Worm (Caenorhabditis elegans): ENCODE results near the gene ZC53.1.

DNA sequence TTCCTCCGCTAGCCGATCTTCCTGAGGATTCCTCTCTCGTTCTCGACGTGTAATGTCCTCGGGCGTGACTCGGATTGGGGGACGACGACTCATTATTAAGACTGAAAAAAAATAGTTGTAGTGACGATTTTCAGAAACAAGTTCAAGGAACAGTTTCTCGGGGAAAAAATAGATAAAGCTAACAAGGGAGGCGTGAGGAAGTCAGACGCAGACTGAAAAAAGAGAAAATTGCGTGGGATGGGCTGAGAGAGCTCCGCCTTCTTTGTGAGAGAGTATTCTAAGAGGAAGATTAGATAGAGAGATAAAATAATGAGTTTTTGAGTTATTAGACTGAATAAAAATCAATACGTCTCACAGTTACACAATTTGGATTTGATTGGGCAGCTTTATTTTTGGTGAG, at the start of gene ZC53.1:
- TF ChIP-seq dao-5 (tag; optimal IDR thresholded peaks at IDR 0.05) (no peak), him-1 (tag; optimal IDR thresholded peaks at IDR 0.05) (no peak)

All from whole organism, L4/young adult.